Worm (Caenorhabditis elegans) whole organism, L3 larva: ENCODE data around the gene H14N18.2.

Experiments used
- R02D3.7 ChIP-seq: fragments of 150-350 bp; optimal IDR thresholded peaks from 2 replicates; lab custom pipeline; 2014; ENCODE audit warnings: missing biosample characterization, missing genetic modification characterization
- aly-2 ChIP-seq: fragments of 150-350 bp; optimal IDR thresholded peaks from 2 replicates; lab custom pipeline; 2014; ENCODE audit warnings: missing biosample characterization, missing genetic modification characterization
- ama-1 ChIP-seq: fragments of 150-350 bp; optimal IDR thresholded peaks from 2 replicates; lab custom pipeline; 2018
- ceh-16 ChIP-seq: sonication (generic microtip); optimal IDR thresholded peaks from 2 replicates; lab custom pipeline; 2017; ENCODE audit warnings: missing biosample characterization, missing genetic modification characterization
- ceh-28 ChIP-seq: fragments of 150-350 bp; optimal IDR thresholded peaks from 2 replicates; lab custom pipeline; 2014; ENCODE audit warnings: missing biosample characterization, missing genetic modification reagents, missing genetic modification characterization
- ceh-82 ChIP-seq: fragments of 150-350 bp; optimal IDR thresholded peaks from 2 replicates; lab custom pipeline; 2014; ENCODE audit warnings: missing biosample characterization, missing genetic modification characterization
- daf-12 ChIP-seq: fragments of 150-350 bp; optimal IDR thresholded peaks from 2 replicates; lab custom pipeline; 2014; ENCODE audit warnings: missing biosample characterization, missing genetic modification reagents, missing genetic modification characterization
- egl-27 ChIP-seq: sonication (generic microtip); optimal IDR thresholded peaks from 4 replicates; lab custom pipeline; 2017; ENCODE audit warnings: missing biosample characterization, missing genetic modification reagents, missing genetic modification characterization
- elt-2 ChIP-seq: sonication (generic microtip); optimal IDR thresholded peaks from 2 replicates; lab custom pipeline; 2016; ENCODE audit warnings: missing genetic modification reagents, mild to moderate bottlenecking, missing genetic modification characterization, missing compliant biosample characterization
- elt-3 ChIP-seq, 3 experiments: fragments of 150-350 bp in 1 of 3; sonication (generic microtip) in 2 of 3; optimal IDR thresholded peaks; 2 replicates in 2 of 3; 4 replicates in 1 of 3; lab custom pipeline; 2014 to 2017; ENCODE audit warnings: missing biosample characterization in 3 of 3, missing genetic modification characterization in 3 of 3
- eor-1 ChIP-seq, 2 experiments: fragments of 150-350 bp; optimal IDR thresholded peaks; 2 replicates each; lab custom pipeline; 2014 to 2018; ENCODE audit warnings: missing biosample characterization in 2 of 2, missing genetic modification characterization in 2 of 2
- fkh-10 ChIP-seq: sonication (generic microtip); optimal IDR thresholded peaks from 2 replicates; lab custom pipeline; 2017; ENCODE audit warnings: missing biosample characterization, missing genetic modification reagents, missing genetic modification characterization
- fkh-2 ChIP-seq: fragments of 150-350 bp; optimal IDR thresholded peaks from 2 replicates; lab custom pipeline; 2014; ENCODE audit warnings: missing biosample characterization, missing genetic modification reagents, missing genetic modification characterization
- hmg-11 ChIP-seq: sonication (generic microtip); optimal IDR thresholded peaks from 2 replicates; lab custom pipeline; 2016; ENCODE audit warnings: missing genetic modification characterization, missing compliant biosample characterization
- jun-1 ChIP-seq: fragments of 150-350 bp; optimal IDR thresholded peaks from 2 replicates; lab custom pipeline; 2014; ENCODE audit warnings: missing biosample characterization, missing genetic modification reagents, missing genetic modification characterization
- lsy-12 ChIP-seq: sonication (generic microtip); optimal IDR thresholded peaks from 2 replicates; lab custom pipeline; 2016; ENCODE audit warnings: mild to moderate bottlenecking, missing genetic modification characterization, missing compliant biosample characterization
- nfya-1 ChIP-seq: sonication (generic microtip); optimal IDR thresholded peaks from 2 replicates; lab custom pipeline; 2017; ENCODE audit warnings: missing genetic modification characterization, mild to moderate bottlenecking, missing compliant biosample characterization, antibody characterized with exemption, moderate library complexity; ENCODE audit not compliant: insufficient read depth
- nhr-12 ChIP-seq: fragments of 150-350 bp; optimal IDR thresholded peaks from 2 replicates; lab custom pipeline; 2014; ENCODE audit warnings: missing biosample characterization, missing genetic modification characterization
- nhr-23 ChIP-seq: fragments of 150-350 bp; optimal IDR thresholded peaks from 2 replicates; lab custom pipeline; 2014; ENCODE audit warnings: missing biosample characterization, missing genetic modification reagents, missing genetic modification characterization
- nhr-237 ChIP-seq: fragments of 150-350 bp; optimal IDR thresholded peaks from 2 replicates; lab custom pipeline; 2014; ENCODE audit warnings: missing biosample characterization, missing genetic modification characterization
- nhr-25 ChIP-seq: sonication (generic microtip); optimal IDR thresholded peaks from 2 replicates; lab custom pipeline; 2017; ENCODE audit warnings: missing biosample characterization, missing genetic modification characterization
- nhr-28 ChIP-seq: fragments of 150-350 bp; optimal IDR thresholded peaks from 2 replicates; lab custom pipeline; 2014; ENCODE audit warnings: missing biosample characterization, missing genetic modification characterization
- nhr-43 ChIP-seq: sonication (generic microtip); optimal IDR thresholded peaks from 2 replicates; lab custom pipeline; 2016; ENCODE audit warnings: mild to moderate bottlenecking, missing genetic modification characterization, missing compliant biosample characterization; ENCODE audit not compliant: poor library complexity, severe bottlenecking
- nhr-67 ChIP-seq: fragments of 150-350 bp; optimal IDR thresholded peaks from 2 replicates; lab custom pipeline; 2014; ENCODE audit warnings: missing biosample characterization, missing genetic modification characterization
- nhr-76 ChIP-seq: fragments of 150-350 bp; sonication (generic microtip); optimal IDR thresholded peaks from 5 replicates; lab custom pipeline; 2014; ENCODE audit warnings: missing biosample characterization, missing genetic modification characterization
- nhr-77 ChIP-seq: fragments of 150-350 bp; optimal IDR thresholded peaks from 2 replicates; lab custom pipeline; 2014; ENCODE audit warnings: missing biosample characterization, missing genetic modification characterization
- pha-4 ChIP-seq: fragments of 150-350 bp; optimal IDR thresholded peaks from 2 replicates; lab custom pipeline; 2014; ENCODE audit warnings: missing biosample characterization, missing genetic modification reagents, missing genetic modification characterization
- pqm-1 ChIP-seq: fragments of 150-350 bp; optimal IDR thresholded peaks from 2 replicates; lab custom pipeline; 2017; ENCODE audit warnings: missing biosample characterization, missing genetic modification characterization, inconsistent platforms
- sea-2 ChIP-seq: fragments of 150-350 bp; sonication (generic microtip); optimal IDR thresholded peaks from 4 replicates; lab custom pipeline; 2014; ENCODE audit warnings: missing biosample characterization, missing genetic modification reagents, missing genetic modification characterization
- skn-1 ChIP-seq: fragments of 150-350 bp; optimal IDR thresholded peaks from 2 replicates; lab custom pipeline; 2014; ENCODE audit warnings: missing biosample characterization, missing genetic modification characterization
- snpc-4 ChIP-seq: fragments of 150-350 bp; optimal IDR thresholded peaks from 2 replicates; lab custom pipeline; 2014; ENCODE audit warnings: missing biosample characterization, missing genetic modification characterization
- unc-39 ChIP-seq: sonication (generic microtip); optimal IDR thresholded peaks from 4 replicates; lab custom pipeline; 2017; ENCODE audit warnings: missing biosample characterization, missing genetic modification characterization
- ztf-4 ChIP-seq: fragments of 150-350 bp; optimal IDR thresholded peaks from 2 replicates; lab custom pipeline; 2014; ENCODE audit warnings: missing biosample characterization, missing genetic modification characterization

The H14N18.2 gene

ce11 chrV:8937476-8938249, 5.2 kb downstream of the H14N18.2 start:
- peak; percentile 64 for TF ChIP-seq ama-1 (lab: Kevin White, UChicago)
- no peak for TF ChIP-seq aly-2 (tag; lab: Kevin White, UChicago)
- no peak for TF ChIP-seq ceh-82 (tag; lab: Kevin White, UChicago)
- TF ChIP-seq, all 47 proteins: peak for 1

- no peak for TF ChIP-seq fkh-10 (GFP tag; lab: Kevin White, UChicago)
- TF ChIP-seq R02D3.7 (tag; lab: Kevin White, UChicago), result no peak
- TF ChIP-seq ama-1 (lab: Kevin White, UChicago), result peak; percentile 81
- TF ChIP-seq skn-1, result no peak
Observed at ce11 chrV:8938445-8938844, 6.0 kb downstream of the H14N18.2 start.

- TF ChIP-seq ama-1 (lab: Kevin White, UChicago), result peak; percentile 76
- no peak for TF ChIP-seq jun-1 (tag; lab: Kevin White, UChicago)
- peak; percentile 8 for TF ChIP-seq nhr-43 (tag; lab: Kevin White, UChicago)
- TF ChIP-seq nhr-23 (tag; lab: Kevin White, UChicago), result no peak
- TF ChIP-seq nhr-28 (tag; lab: Kevin White, UChicago), result no peak
- no peak for TF ChIP-seq nhr-76
Observed at ce11 chrV:8938943-8939342, 6.5 kb downstream of the H14N18.2 start.

DNA sequence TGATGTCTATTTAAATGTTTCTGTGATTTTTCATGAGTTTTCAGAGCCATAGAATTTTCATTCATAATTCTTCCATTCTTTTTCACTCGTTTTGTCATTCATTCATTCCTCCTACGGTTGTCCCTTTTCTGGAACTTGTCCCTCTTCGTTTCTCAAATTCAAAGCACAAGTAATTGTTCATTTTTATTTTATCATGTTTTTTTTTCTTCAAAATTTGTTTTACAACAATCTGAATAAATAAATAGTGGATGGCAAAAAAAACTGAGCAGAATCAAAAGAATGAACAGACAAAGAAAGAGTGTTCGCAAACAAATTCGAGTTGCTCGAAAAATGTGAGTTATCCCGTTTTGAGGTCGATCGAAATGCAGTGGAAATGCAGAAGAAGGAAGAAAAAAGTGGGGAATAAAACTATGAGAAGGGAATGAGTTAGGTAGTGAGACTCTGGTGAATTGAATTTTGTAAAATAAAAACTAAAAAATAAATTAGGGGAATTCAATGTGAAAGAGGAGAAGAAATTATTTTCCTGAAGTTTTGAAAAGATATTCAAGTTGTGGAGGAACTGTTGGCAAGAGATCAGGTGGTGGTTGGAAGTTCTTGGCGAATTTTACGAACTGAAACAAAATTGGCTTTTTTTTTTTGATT, 7.1 kb downstream of the H14N18.2 start:
- TF ChIP-seq pha-4 (tag; lab: Kevin White, UChicago) (peak; percentile 35), elt-2 (tag; lab: Kevin White, UChicago) (peak; percentile 32), ztf-4 (tag; lab: Kevin White, UChicago) (peak; percentile 39), snpc-4 (tag; lab: Kevin White, UChicago) (no peak), nhr-25 (tag; lab: Kevin White, UChicago) (peak; percentile 27), skn-1 (no peak), ceh-82 (tag; lab: Kevin White, UChicago) (no peak), lsy-12 (tag; lab: Kevin White, UChicago) (peak; percentile 1), elt-3 (tag; optimal IDR thresholded peaks at IDR 0.05; lab: Kevin White, UChicago) (no peak), ama-1 (lab: Kevin White, UChicago) (peak; percentile 98), ceh-16 (no peak), ceh-28 (no peak), nhr-237 (no peak), nfya-1 (peak; percentile 18)

- TF ChIP-seq nhr-23 (tag; lab: Kevin White, UChicago) (no peak), nfya-1 (no peak), nhr-28 (tag; lab: Kevin White, UChicago) (no peak), lsy-12 (tag; lab: Kevin White, UChicago) (no peak), egl-27 (no peak), sea-2 (GFP tag; lab: Kevin White, UChicago) (no peak), R02D3.7 (tag; lab: Kevin White, UChicago) (no peak), nhr-77 (tag; lab: Kevin White, UChicago) (no peak), nhr-25 (tag; lab: Kevin White, UChicago) (no peak), ceh-28 (no peak), nhr-67 (tag; lab: Kevin White, UChicago) (no peak), unc-39 (tag; lab: Kevin White, UChicago) (no peak), fkh-2 (tag; lab: Kevin White, UChicago) (no peak), hmg-11 (no peak), eor-1 (tag; optimal IDR thresholded peaks at IDR 0.05; lab: Kevin White, UChicago) (no peak), nhr-12 (tag; lab: Kevin White, UChicago) (no peak), daf-12 (tag; lab: Kevin White, UChicago) (no peak), pqm-1 (tag; lab: Kevin White, UChicago) (no peak), aly-2 (tag; lab: Kevin White, UChicago) (no peak)
- TF ChIP-seq, all 47 proteins: peak for 0
Observed at ce11 chrV:8940419-8940818, 8.0 kb downstream of the H14N18.2 start.
